Worm (Caenorhabditis elegans) whole organism, L3 larva: ENCODE results near the gene nap-1.

Source experiments
- R02D3.7 ChIP-seq: fragments of 150-350 bp; optimal IDR thresholded peaks from 2 replicates; lab custom pipeline; 2014; ENCODE audit warnings: missing biosample characterization, missing genetic modification characterization
- elt-3 ChIP-seq, 3 experiments: fragments of 150-350 bp in 1 of 3; sonication (generic microtip) in 2 of 3; optimal IDR thresholded peaks; 2 replicates in 2 of 3; 4 replicates in 1 of 3; lab custom pipeline; 2014 to 2017; ENCODE audit warnings: missing biosample characterization in 3 of 3, missing genetic modification characterization in 3 of 3
- fos-1 ChIP-seq: fragments of 150-350 bp; optimal IDR thresholded peaks from 2 replicates; lab custom pipeline; 2014; ENCODE audit warnings: missing biosample characterization, missing genetic modification characterization
- lin-39 ChIP-seq: fragments of 150-350 bp; optimal IDR thresholded peaks from 2 replicates; lab custom pipeline; 2018; ENCODE audit warnings: missing biosample characterization, missing genetic modification reagents, missing genetic modification characterization
- mml-1 ChIP-seq: fragments of 150-350 bp; sonication (generic microtip); optimal IDR thresholded peaks from 3 replicates; lab custom pipeline; 2014; ENCODE audit warnings: missing biosample characterization, missing genetic modification characterization
- nhr-28 ChIP-seq: fragments of 150-350 bp; optimal IDR thresholded peaks from 2 replicates; lab custom pipeline; 2014; ENCODE audit warnings: missing biosample characterization, missing genetic modification characterization
- nhr-77 ChIP-seq: fragments of 150-350 bp; optimal IDR thresholded peaks from 2 replicates; lab custom pipeline; 2014; ENCODE audit warnings: missing biosample characterization, missing genetic modification characterization
- tbx-2 ChIP-seq: sonication (generic microtip); optimal IDR thresholded peaks from 2 replicates; lab custom pipeline; 2016; ENCODE audit warnings: mild to moderate bottlenecking, missing genetic modification characterization, missing compliant biosample characterization
- unc-62 ChIP-seq: fragments of 150-350 bp; sonication (generic microtip); optimal IDR thresholded peaks from 4 replicates; lab custom pipeline; 2014; ENCODE audit warnings: missing biosample characterization, missing genetic modification reagents, missing genetic modification characterization
- zag-1 ChIP-seq: fragments of 150-350 bp; optimal IDR thresholded peaks from 2 replicates; lab custom pipeline; 2014; ENCODE audit warnings: missing biosample characterization, missing genetic modification characterization
- ztf-11 ChIP-seq: fragments of 150-350 bp; optimal IDR thresholded peaks from 2 replicates; lab custom pipeline; 2014; ENCODE audit warnings: missing biosample characterization, missing genetic modification characterization

- no peak for TF ChIP-seq mml-1 (tag; lab: Kevin White, UChicago)
- TF ChIP-seq nhr-28 (tag; lab: Kevin White, UChicago) = no peak
- no peak for TF ChIP-seq ztf-11 (tag; lab: Kevin White, UChicago)
- no peak for TF ChIP-seq fos-1 (tag; lab: Kevin White, UChicago)
- TF ChIP-seq unc-62 = no peak
- no peak for TF ChIP-seq R02D3.7
- TF ChIP-seq nhr-77 (tag; lab: Kevin White, UChicago) = no peak
- TF ChIP-seq lin-39 (tag; lab: Kevin White, UChicago) = no peak
- no peak for TF ChIP-seq tbx-2 (tag; lab: Kevin White, UChicago)
- TF ChIP-seq zag-1 (tag; lab: Kevin White, UChicago) = no peak
- TF ChIP-seq elt-3 (tag; optimal IDR thresholded peaks at IDR 0.05; lab: Kevin White, UChicago) = no peak
Observed at ce11 chrIV:8394105-8394504, 15.0 kb upstream of the nap-1 start, which contains the start of gene D2096.11.
